Fruit fly (Drosophila melanogaster): ENCODE measurements around the gene CG33494.

Gene CG33494

DNA sequence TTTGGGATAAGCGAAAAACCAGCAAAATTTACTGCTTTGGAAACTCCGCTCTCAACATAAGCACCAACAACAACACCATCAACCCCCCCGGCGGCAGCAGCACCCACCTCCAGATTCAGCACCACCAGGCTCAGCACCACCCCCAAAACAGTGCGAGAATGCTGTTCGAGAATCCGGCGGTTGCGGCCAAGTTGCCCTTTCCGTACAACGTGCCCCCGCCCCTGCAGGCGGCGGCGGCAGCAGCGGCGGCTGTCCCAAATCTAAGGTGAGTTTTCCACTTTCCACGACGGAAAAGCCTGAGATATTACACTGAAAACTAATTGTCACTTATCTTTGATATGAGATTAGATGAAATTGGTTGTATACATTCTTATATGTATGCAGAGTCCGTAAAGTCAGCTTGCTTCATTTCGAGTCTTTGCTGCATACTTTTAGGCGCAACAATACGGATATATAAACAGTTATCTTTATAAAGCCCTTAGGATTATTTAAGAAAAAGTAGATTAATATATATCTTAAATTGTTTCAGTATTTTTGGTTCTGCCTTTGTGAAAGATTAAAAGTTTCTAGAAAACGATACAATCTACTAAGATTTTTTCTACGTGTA is 24.6 kb upstream of the CG33494 start (continued):
- TF ChIP-seq mam (GFP tag; optimal IDR thresholded peaks at IDR 0.05) (no peak), fd96Cb (tag; optimal IDR thresholded peaks at IDR 0.05) (peak; percentile 23), CoRest (tag; optimal IDR thresholded peaks at IDR 0.05) (peak; percentile 40), CG18476 (GFP tag; optimal IDR thresholded peaks at IDR 0.05) (peak; percentile 31), Ets97D (GFP tag; optimal IDR thresholded peaks at IDR 0.05) (no peak), CG2120 (GFP tag; optimal IDR thresholded peaks at IDR 0.05) (peak; percentile 14), Hr3 (GFP tag; optimal IDR thresholded peaks at IDR 0.05) (peak; percentile 8), Bdp1 (GFP tag; optimal IDR thresholded peaks at IDR 0.05) (no peak), tup (GFP tag; optimal IDR thresholded peaks at IDR 0.05) (no peak), CG18262 (tag; optimal IDR thresholded peaks at IDR 0.05) (peak; percentile 56), Sry-δ (GFP tag; optimal IDR thresholded peaks at IDR 0.05) (no peak), nerfin-1 (tag; optimal IDR thresholded peaks at IDR 0.05) (peak; percentile 82), dmrt99B (tag; optimal IDR thresholded peaks at IDR 0.05) (peak; percentile 47), CG1529 (GFP tag; optimal IDR thresholded peaks at IDR 0.05) (no peak), maf-S (GFP tag; optimal IDR thresholded peaks at IDR 0.05) (no peak), Ets65A (GFP tag) (peak; percentile 71), CG12299 (tag; optimal IDR thresholded peaks at IDR 0.05) (no peak), gsb (GFP tag; IDR thresholded peaks at IDR 0.05) (no peak), C15 (GFP tag; IDR thresholded peaks at IDR 0.05) (no peak), Hmr (GFP tag; optimal IDR thresholded peaks at IDR 0.05) (peak; percentile 48), sd (tag; optimal IDR thresholded peaks at IDR 0.05) (peak; percentile 4), odd (GFP tag; optimal IDR thresholded peaks at IDR 0.05) (no peak), Blimp-1 (GFP tag; optimal IDR thresholded peaks at IDR 0.05) (peak; percentile 55), CG33557 (GFP tag; optimal IDR thresholded peaks at IDR 0.05) (no peak), CG18619 (GFP tag; optimal IDR thresholded peaks at IDR 0.05) (peak; percentile 28), CG7839 (tag; optimal IDR thresholded peaks at IDR 0.05) (peak; percentile 38), bsh (GFP tag; optimal IDR thresholded peaks at IDR 0.05) (peak in 1 of 2 experiments; percentile 43), onecut (GFP tag; IDR thresholded peaks at IDR 0.05) (no peak), CG4360 (GFP tag; IDR thresholded peaks at IDR 0.05) (peak; percentile 22; the same call in 1 of the 2 replicates), grau (tag; optimal IDR thresholded peaks at IDR 0.05) (peak; percentile 44), CG2199 (GFP tag; IDR thresholded peaks at IDR 0.05) (0 out of 3 replicates have a peak, but pooled peaks have one; percentile 53), CG17385 (GFP tag; optimal IDR thresholded peaks at IDR 0.05) (peak; percentile 2), CG1602 (GFP tag; optimal IDR thresholded peaks at IDR 0.05) (peak; percentile 12), gcm2 (GFP tag; optimal IDR thresholded peaks at IDR 0.05) (no peak), CG7372 (GFP tag; IDR thresholded peaks at IDR 0.05) (no peak), chn (GFP tag; optimal IDR thresholded peaks at IDR 0.05) (peak; percentile 21), cas (GFP tag; IDR thresholded peaks at IDR 0.05) (no peak), cwo (GFP tag; optimal IDR thresholded peaks at IDR 0.05) (peak; percentile 5), CG15514 (GFP tag; optimal IDR thresholded peaks at IDR 0.05) (no peak), Ptx1 (GFP tag; IDR thresholded peaks at IDR 0.05) (0 out of 2 replicates have a peak, but pooled peaks have one; percentile 7), CG6689 (GFP tag; IDR thresholded peaks at IDR 0.05) (0 out of 2 replicates have a peak, but pooled peaks have one; percentile 26), ara (GFP tag; IDR thresholded peaks at IDR 0.05) (no peak), CG32767 (GFP tag; IDR thresholded peaks at IDR 0.05) (no peak), gcm (GFP tag; optimal IDR thresholded peaks at IDR 0.05) (no peak), lilli (GFP tag; optimal IDR thresholded peaks at IDR 0.05) (no peak), CG15601 (tag; optimal IDR thresholded peaks at IDR 0.05) (peak; percentile 24), Asciz (GFP tag; optimal IDR thresholded peaks at IDR 0.05) (peak; percentile 17), Elba2 (GFP tag; optimal IDR thresholded peaks at IDR 0.05) (no peak), nerfin-2 (GFP tag; IDR thresholded peaks at IDR 0.05; ENCODE audit: partially characterized antibody) (no peak), bbx (GFP tag; IDR thresholded peaks at IDR 0.05; ENCODE audit: partially characterized antibody) (no peak)
